Fruit fly (Drosophila melanogaster) whole organism, embryonic: ENCODE measurements around the gene CG14182.
A peak's percentile ranks its signal among the peaks of the same experiment; 100 is the strongest.

Source experiments
- Abd-B ChIP-seq: fragments of 200-800 bp; sonication (Bioruptor generic); optimal IDR thresholded peaks from 2 replicates; lab custom pipeline; 2018; ENCODE audit warnings: missing biosample characterization, mild to moderate bottlenecking, missing genetic modification characterization, moderate library complexity
- Asciz ChIP-seq: fragments of 200-800 bp; sonication (Bioruptor generic); optimal IDR thresholded peaks from 2 replicates; lab custom pipeline; 2017; ENCODE audit warnings: missing biosample characterization, mild to moderate bottlenecking, missing genetic modification characterization, missing genetic modification reagents
- CG11456 ChIP-seq: fragments of 200-800 bp; sonication (Bioruptor generic); IDR thresholded peaks from 3 replicates; pipeline ENCODE4 v1.3.6; 2022; ENCODE audit warnings: missing biosample characterization, missing genetic modification characterization
- CG12219 ChIP-seq: fragments of 200-800 bp; sonication (Bioruptor generic); optimal IDR thresholded peaks from 3 replicates; lab custom pipeline; 2018; ENCODE audit warnings: missing biosample characterization, mild to moderate bottlenecking, missing genetic modification characterization
- CG12236 ChIP-seq: fragments of 200-800 bp; sonication (Bioruptor generic); optimal IDR thresholded peaks from 2 replicates; lab custom pipeline; 2016; ENCODE audit warnings: missing biosample characterization, missing genetic modification characterization
- CG12769 ChIP-seq: fragments of 200-800 bp; sonication (Bioruptor generic); optimal IDR thresholded peaks from 2 replicates; lab custom pipeline; 2019; ENCODE audit warnings: missing biosample characterization, mild to moderate bottlenecking, missing genetic modification characterization, moderate library complexity
- CG14860 ChIP-seq: fragments of 200-800 bp; sonication (Bioruptor generic); IDR thresholded peaks from 3 replicates; pipeline ENCODE4 v1.3.6; 2022; ENCODE audit warnings: missing biosample characterization, missing genetic modification characterization; ENCODE audit not compliant: partially characterized antibody
- CG1602 ChIP-seq: fragments of 200-800 bp; sonication (Bioruptor generic); optimal IDR thresholded peaks from 3 replicates; lab custom pipeline; 2016; ENCODE audit warnings: missing biosample characterization, missing genetic modification characterization
- CG16813 ChIP-seq: fragments of 200-800 bp; sonication (Bioruptor generic); IDR thresholded peaks from 3 replicates; pipeline ENCODE4 v1.3.6; 2022; ENCODE audit warnings: missing biosample characterization, missing genetic modification characterization; ENCODE audit not compliant: partially characterized antibody
- CG16815 ChIP-seq: fragments of 200-800 bp; sonication (Bioruptor generic); optimal IDR thresholded peaks from 3 replicates; lab custom pipeline; 2017; ENCODE audit warnings: missing biosample characterization, mild to moderate bottlenecking, missing genetic modification characterization
- CG17829 ChIP-seq: fragments of 200-800 bp; optimal IDR thresholded peaks from 2 replicates; lab custom pipeline; 2019; ENCODE audit warnings: missing biosample characterization, mild to moderate bottlenecking, missing genetic modification characterization, moderate library complexity
- CG1832 ChIP-seq: fragments of 200-800 bp; sonication (Bioruptor generic); optimal IDR thresholded peaks from 2 replicates; lab custom pipeline; 2017; ENCODE audit warnings: missing biosample characterization, mild to moderate bottlenecking, missing genetic modification characterization, inconsistent platforms
- CG2199 ChIP-seq: fragments of 200-800 bp; sonication (Bioruptor generic); IDR thresholded peaks from 3 replicates; pipeline ENCODE4 v1.3.6; 2022; ENCODE audit warnings: missing biosample characterization, missing genetic modification characterization
- CG3163 ChIP-seq: fragments of 200-800 bp; sonication (Bioruptor generic); optimal IDR thresholded peaks from 3 replicates; lab custom pipeline; 2016; ENCODE audit warnings: missing biosample characterization, missing genetic modification characterization
- CG34422 ChIP-seq: fragments of 200-800 bp; sonication (Bioruptor generic); IDR thresholded peaks from 3 replicates; pipeline ENCODE4 v1.3.6; 2022; ENCODE audit warnings: missing biosample characterization, missing genetic modification characterization
- CG3838 ChIP-seq: fragments of 200-800 bp; sonication (Bioruptor generic); optimal IDR thresholded peaks from 3 replicates; lab custom pipeline; 2016; ENCODE audit warnings: missing biosample characterization, missing genetic modification characterization
- CG5180 ChIP-seq: fragments of 200-800 bp; sonication (Bioruptor generic); optimal IDR thresholded peaks from 3 replicates; lab custom pipeline; 2017; ENCODE audit warnings: missing biosample characterization, missing genetic modification characterization, mild to moderate bottlenecking, moderate library complexity, missing genetic modification reagents
- CG6791 ChIP-seq: fragments of 200-800 bp; sonication (Bioruptor generic); IDR thresholded peaks from 3 replicates; pipeline ENCODE4 v1.3.6; 2022; ENCODE audit warnings: missing biosample characterization, missing genetic modification characterization; ENCODE audit not compliant: partially characterized antibody
- CG7745 ChIP-seq: fragments of 200-800 bp; sonication (Bioruptor generic); optimal IDR thresholded peaks from 2 replicates; lab custom pipeline; 2018; ENCODE audit warnings: missing biosample characterization, mild to moderate bottlenecking, missing genetic modification characterization, moderate library complexity
- CG8478 ChIP-seq: fragments of >200 bp; optimal IDR thresholded peaks from 2 replicates; lab custom pipeline; 2018
- CTCF ChIP-seq: fragments of 200-800 bp; sonication (Bioruptor generic); optimal IDR thresholded peaks from 2 replicates; lab custom pipeline; 2017; ENCODE audit warnings: missing biosample characterization, mild to moderate bottlenecking, missing genetic modification characterization, moderate library complexity
- Chrac-16 ChIP-seq: fragments of 200-800 bp; sonication (Bioruptor generic); optimal IDR thresholded peaks from 3 replicates; lab custom pipeline; 2016; ENCODE audit warnings: missing biosample characterization, missing genetic modification characterization
- D ChIP-seq, 2 experiments: fragments of 200-800 bp in 1 of 2; fragments of >200 bp in 1 of 2; sonication (Bioruptor generic) in 1 of 2; optimal IDR thresholded peaks; 2 replicates in 1 of 2; 3 replicates in 1 of 2; lab custom pipeline; 2017; ENCODE audit warnings: mild to moderate bottlenecking in 1 of 2, missing biosample characterization in 1 of 2, missing genetic modification characterization in 1 of 2, missing genetic modification reagents in 1 of 2
- Dll ChIP-seq: fragments of 200-800 bp; sonication (Bioruptor generic); IDR thresholded peaks from 4 replicates; pipeline ENCODE4 v1.3.6; 2022; ENCODE audit warnings: missing biosample characterization, missing genetic modification characterization; ENCODE audit not compliant: partially characterized antibody
- Dp ChIP-seq: fragments of 200-800 bp; sonication (Bioruptor generic); optimal IDR thresholded peaks from 2 replicates; lab custom pipeline; 2018; ENCODE audit warnings: missing biosample characterization, mild to moderate bottlenecking, missing genetic modification characterization, moderate library complexity
- E2f1 ChIP-seq: fragments of 200-800 bp; sonication (Bioruptor generic); IDR thresholded peaks from 2 replicates; pipeline ENCODE4 v1.3.6; 2022; ENCODE audit warnings: missing biosample characterization, missing genetic modification characterization
- Lhr ChIP-seq: fragments of 200-800 bp; sonication (Bioruptor generic); optimal IDR thresholded peaks from 3 replicates; lab custom pipeline; 2017; ENCODE audit warnings: mild to moderate bottlenecking, missing biosample characterization, missing genetic modification reagents, missing genetic modification characterization
- Opbp ChIP-seq: fragments of 200-800 bp; sonication (Bioruptor generic); IDR thresholded peaks from 3 replicates; pipeline ENCODE4 v1.3.6; 2022; ENCODE audit warnings: missing biosample characterization, missing genetic modification characterization; ENCODE audit not compliant: partially characterized antibody
- Ptx1 ChIP-seq: fragments of 200-800 bp; sonication (Bioruptor generic); IDR thresholded peaks from 2 replicates; pipeline ENCODE4 v1.3.6; 2022; ENCODE audit warnings: missing biosample characterization, missing genetic modification characterization
- ap ChIP-seq: fragments of 200-800 bp; sonication (Bioruptor generic); IDR thresholded peaks from 2 replicates; pipeline ENCODE4 v1.3.6; 2022; ENCODE audit warnings: missing biosample characterization, missing genetic modification characterization
- ara ChIP-seq: fragments of 200-800 bp; sonication (Bioruptor generic); IDR thresholded peaks from 2 replicates; pipeline ENCODE4 v1.3.6; 2022; ENCODE audit warnings: missing biosample characterization, missing genetic modification characterization
- bsh ChIP-seq, 2 experiments: fragments of 200-800 bp; sonication (Bioruptor generic); optimal IDR thresholded peaks; 2 replicates each; lab custom pipeline; 2017 to 2018; ENCODE audit warnings: mild to moderate bottlenecking in 2 of 2, missing biosample characterization in 2 of 2, missing genetic modification characterization in 2 of 2, moderate library complexity in 1 of 2
- cad ChIP-seq: fragments of >200 bp; optimal IDR thresholded peaks from 2 replicates; lab custom pipeline; 2017; ENCODE audit warnings: missing biosample characterization, missing genetic modification characterization
- ci ChIP-seq: fragments of 200-800 bp; sonication (Bioruptor generic); IDR thresholded peaks from 3 replicates; pipeline ENCODE4 v1.3.6; 2022; ENCODE audit warnings: missing biosample characterization, missing genetic modification characterization
- dati ChIP-seq: fragments of 200-800 bp; sonication (Bioruptor generic); IDR thresholded peaks from 2 replicates; pipeline ENCODE4 v1.3.6; 2022; ENCODE audit warnings: missing biosample characterization, missing genetic modification characterization
- fd102C ChIP-seq: fragments of 200-800 bp; sonication (Bioruptor generic); optimal IDR thresholded peaks from 2 replicates; lab custom pipeline; 2018; ENCODE audit warnings: missing biosample characterization, mild to moderate bottlenecking, missing genetic modification characterization, moderate library complexity
- fd64A ChIP-seq: fragments of 200-800 bp; sonication (Bioruptor generic); optimal IDR thresholded peaks from 3 replicates; lab custom pipeline; 2018; ENCODE audit warnings: missing biosample characterization, mild to moderate bottlenecking, missing genetic modification characterization
- ftz-f1 ChIP-seq: fragments of 200-800 bp; sonication (Bioruptor generic); optimal IDR thresholded peaks from 2 replicates; lab custom pipeline; 2016; ENCODE audit warnings: missing biosample characterization, missing genetic modification characterization
- gem ChIP-seq: fragments of 200-800 bp; sonication (Bioruptor generic); optimal IDR thresholded peaks from 2 replicates; lab custom pipeline; 2019; ENCODE audit warnings: missing biosample characterization, mild to moderate bottlenecking, missing genetic modification characterization, moderate library complexity
- ind ChIP-seq: fragments of 200-800 bp; sonication (Bioruptor generic); optimal IDR thresholded peaks from 3 replicates; lab custom pipeline; 2016; ENCODE audit warnings: missing biosample characterization, missing genetic modification characterization
- lmd ChIP-seq: fragments of 200-800 bp; sonication (Bioruptor generic); IDR thresholded peaks from 2 replicates; pipeline ENCODE4 v1.3.6; 2022; ENCODE audit warnings: missing biosample characterization, missing genetic modification characterization
- luna ChIP-seq: fragments of 200-800 bp; sonication (Bioruptor generic); optimal IDR thresholded peaks from 2 replicates; lab custom pipeline; 2016; ENCODE audit warnings: missing biosample characterization, missing genetic modification characterization
- pita ChIP-seq: fragments of 200-800 bp; sonication (Bioruptor generic); optimal IDR thresholded peaks from 2 replicates; lab custom pipeline; 2017; ENCODE audit warnings: missing biosample characterization, mild to moderate bottlenecking, missing genetic modification characterization
- psq ChIP-seq: fragments of 200-800 bp; sonication (Bioruptor generic); optimal IDR thresholded peaks from 2 replicates; lab custom pipeline; 2017; ENCODE audit warnings: missing biosample characterization, missing genetic modification characterization
- pzg ChIP-seq: fragments of 200-800 bp; sonication (Bioruptor generic); optimal IDR thresholded peaks from 3 replicates; lab custom pipeline; 2018; ENCODE audit warnings: missing biosample characterization, mild to moderate bottlenecking, missing genetic modification characterization, moderate library complexity
- sc ChIP-seq, 3 experiments: fragments of >200 bp in 2 of 3; fragments of 200-800 bp in 1 of 3; sonication (Bioruptor generic) in 1 of 3; optimal IDR thresholded peaks; 2 replicates in 2 of 3; 3 replicates in 1 of 3; lab custom pipeline; 2017; ENCODE audit warnings: mild to moderate bottlenecking in 1 of 3, missing biosample characterization in 1 of 3, missing genetic modification characterization in 1 of 3, missing genetic modification reagents in 1 of 3
- seq ChIP-seq: fragments of 200-800 bp; sonication (Bioruptor generic); IDR thresholded peaks from 2 replicates; pipeline ENCODE4 v1.3.6; 2022; ENCODE audit warnings: missing biosample characterization, missing genetic modification characterization
- sna ChIP-seq: fragments of 200-800 bp; sonication (Bioruptor generic); IDR thresholded peaks from 2 replicates; pipeline ENCODE4 v1.3.6; 2022; ENCODE audit warnings: missing biosample characterization, missing genetic modification characterization; ENCODE audit not compliant: partially characterized antibody
- tap ChIP-seq: fragments of 200-800 bp; optimal IDR thresholded peaks from 3 replicates; lab custom pipeline; 2019; ENCODE audit warnings: missing biosample characterization, mild to moderate bottlenecking, missing genetic modification characterization, moderate library complexity
- ttk ChIP-seq: fragments of 200-800 bp; sonication (Bioruptor generic); IDR thresholded peaks from 2 replicates; pipeline ENCODE4 v2.1.2; 2022; ENCODE audit warnings: missing biosample characterization, missing genetic modification characterization

Gene CG14182

dm6 chr3L:20004442-20004869 lies 24.8 kb upstream of the CG14182 start (continued):
- no peak for TF ChIP-seq fd102C (GFP tag; lab: Kevin White, UChicago)
- no peak for TF ChIP-seq Asciz (GFP tag; lab: Kevin White, UChicago)
- TF ChIP-seq CG34422 (GFP tag; lab: Robert Waterston, UW) = no peak
- TF ChIP-seq ind = no peak
- no peak for TF ChIP-seq CG12236 (GFP tag; lab: Kevin White, UChicago)
- TF ChIP-seq tap (tag; lab: Kevin White, UChicago) = peak; percentile 9
- TF ChIP-seq CG1832 (GFP tag; lab: Kevin White, UChicago) = no peak
- TF ChIP-seq pzg (GFP tag; lab: Kevin White, UChicago) = peak; percentile 4
- TF ChIP-seq Lhr (GFP tag; lab: Kevin White, UChicago) = peak; percentile 54
- peak; percentile 56; the same call in 2 of the 3 replicates for TF ChIP-seq ci (GFP tag; lab: Robert Waterston, UW)
- no peak for TF ChIP-seq Chrac-16 (GFP tag; lab: Kevin White, UChicago)
- peak; percentile 49; the same call in 2 of the 3 replicates for TF ChIP-seq Opbp (GFP tag; lab: Robert Waterston, UW)
- no peak for TF ChIP-seq Ptx1 (GFP tag; lab: Robert Waterston, UW)
- TF ChIP-seq sna = no peak
- TF ChIP-seq Dll (GFP tag; lab: Robert Waterston, UW) = peak; percentile 60; the same call in 3 of the 4 replicates
- no peak for TF ChIP-seq Abd-B
- TF ChIP-seq psq (GFP tag; lab: Kevin White, UChicago) = no peak
- peak; percentile 62; the same call in 1 of the 3 replicates for TF ChIP-seq CG16813 (GFP tag; lab: Robert Waterston, UW)
- TF ChIP-seq CG1602 (GFP tag; lab: Kevin White, UChicago) = no peak
- peak; percentile 93 for TF ChIP-seq CTCF (GFP tag; lab: Kevin White, UChicago)
- peak; percentile 7 for TF ChIP-seq gem
- TF ChIP-seq luna = no peak
- no peak for TF ChIP-seq CG14860 (GFP tag; lab: Robert Waterston, UW)
- TF ChIP-seq ftz-f1 (GFP tag; lab: Kevin White, UChicago) = no peak
- no peak for TF ChIP-seq E2f1 (GFP tag; lab: Robert Waterston, UW)
- TF ChIP-seq seq (GFP tag; lab: Robert Waterston, UW) = no peak
- no peak for TF ChIP-seq ttk (GFP tag; lab: Robert Waterston, UW)
- no peak for TF ChIP-seq CG3838 (GFP tag; lab: Kevin White, UChicago)
- TF ChIP-seq sc (optimal IDR thresholded peaks at IDR 0.05; lab: Kevin White, UChicago) = no peak
- TF ChIP-seq sc (GFP tag; optimal IDR thresholded peaks at IDR 0.05; lab: Kevin White, UChicago) = no peak
- peak; percentile 61 for TF ChIP-seq pita (GFP tag; lab: Kevin White, UChicago)
- no peak for TF ChIP-seq CG6791 (GFP tag; lab: Robert Waterston, UW)
- no peak for TF ChIP-seq CG11456
- peak; percentile 4 for TF ChIP-seq Dp (GFP tag; lab: Kevin White, UChicago)
- TF ChIP-seq CG12769 (tag; lab: Kevin White, UChicago) = no peak
- no peak for TF ChIP-seq CG5180 (GFP tag; lab: Kevin White, UChicago)
- TF ChIP-seq CG2199 (GFP tag; lab: Robert Waterston, UW) = no peak
- TF ChIP-seq D (optimal IDR thresholded peaks at IDR 0.05; lab: Kevin White, UChicago) = no peak
- no peak for TF ChIP-seq D (GFP tag; optimal IDR thresholded peaks at IDR 0.05; lab: Kevin White, UChicago)
- TF ChIP-seq cad = no peak
- TF ChIP-seq ara (GFP tag; lab: Robert Waterston, UW) = no peak
- no peak for TF ChIP-seq CG8478 (lab: Kevin White, UChicago)
- no peak for TF ChIP-seq dati (GFP tag; lab: Robert Waterston, UW)
- peak in 1 of 2 experiments; percentile 45 for TF ChIP-seq bsh (GFP tag; optimal IDR thresholded peaks at IDR 0.05; lab: Kevin White, UChicago)
- no peak for TF ChIP-seq CG12219
- no peak for TF ChIP-seq CG7745
- no peak for TF ChIP-seq ap (GFP tag; lab: Robert Waterston, UW)
- TF ChIP-seq CG3163 (GFP tag; lab: Kevin White, UChicago) = no peak
- TF ChIP-seq fd64A (GFP tag; lab: Kevin White, UChicago) = no peak
- TF ChIP-seq CG17829 = peak; percentile 61
- TF ChIP-seq CG16815 (GFP tag; lab: Kevin White, UChicago) = no peak
- TF ChIP-seq lmd (GFP tag; lab: Robert Waterston, UW) = no peak
